Worm (Caenorhabditis elegans): ENCODE measurements around the gene frpr-12.

Gene frpr-12

DNA sequence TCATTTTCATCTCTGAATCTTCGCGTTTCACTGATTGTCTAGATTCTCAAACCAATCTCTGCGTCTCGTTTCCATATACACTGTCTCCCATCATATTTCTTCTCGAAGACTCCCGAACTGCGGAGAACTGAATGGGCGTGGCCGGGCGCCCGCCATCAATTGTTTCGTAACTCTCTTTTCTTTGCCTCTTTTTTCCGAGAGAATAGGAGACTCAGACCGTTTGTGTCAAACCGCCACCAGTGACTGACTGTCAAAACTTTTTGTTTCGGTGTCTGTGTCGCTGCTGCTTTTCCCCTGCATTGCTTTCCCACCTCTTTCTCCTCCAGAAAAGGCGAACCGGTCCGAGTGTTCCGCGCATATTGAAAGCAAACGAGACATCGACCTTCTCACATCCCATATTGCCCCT lies 33.4 kb downstream of the frpr-12 start, which contains the start of gene unc-23 (continued):
- TF ChIP-seq T26A8.4 (GFP tag; IDR thresholded peaks at IDR 0.05), result peak; percentile 70
- TF ChIP-seq cey-2 (tag; optimal IDR thresholded peaks at IDR 0.05; ENCODE audit: borderline replicate concordance, insufficient read depth), result peak; percentile 77
- no peak for TF ChIP-seq F49E8.2 (tag; optimal IDR thresholded peaks at IDR 0.05; ENCODE audit: borderline replicate concordance)
- TF ChIP-seq lin-29 (GFP tag; IDR thresholded peaks at IDR 0.05), result peak; percentile 69; the same call in 1 of the 2 replicates
- peak; percentile 65 for TF ChIP-seq ama-1 (optimal IDR thresholded peaks at IDR 0.05)
- TF ChIP-seq gei-8 (GFP tag; optimal IDR thresholded peaks at IDR 0.05), result peak; percentile 50
- TF ChIP-seq lim-7 (GFP tag; IDR thresholded peaks at IDR 0.05), result peak; percentile 38; the same call in 1 of the 2 replicates
- TF ChIP-seq zip-2 (tag; optimal IDR thresholded peaks at IDR 0.05), result peak; percentile 36
- TF ChIP-seq nhr-6 (tag; optimal IDR thresholded peaks at IDR 0.05), result peak; percentile 4
- TF ChIP-seq D1046.2 (GFP tag; IDR thresholded peaks at IDR 0.05), result no peak
- peak; percentile 69 for TF ChIP-seq ctbp-1 (GFP tag; IDR thresholded peaks at IDR 0.05)
- peak; percentile 88 for TF ChIP-seq nhr-25 (tag; optimal IDR thresholded peaks at IDR 0.05; ENCODE audit: borderline replicate concordance, insufficient read depth)
- TF ChIP-seq F37D6.2 (tag; optimal IDR thresholded peaks at IDR 0.05), result no peak
- TF ChIP-seq lin-1 (GFP tag; IDR thresholded peaks at IDR 0.05), result peak; percentile 93
- peak; percentile 86 for TF ChIP-seq aha-1 (tag)
- TF ChIP-seq ZK337.2 (GFP tag; IDR thresholded peaks at IDR 0.05), result no peak
- no peak for TF ChIP-seq R02D3.7 (tag; optimal IDR thresholded peaks at IDR 0.05)
- TF ChIP-seq spr-3 (GFP tag; optimal IDR thresholded peaks at IDR 0.05), result peak; percentile 76
- TF ChIP-seq nhr-237 (tag; optimal IDR thresholded peaks at IDR 0.05), result no peak
- TF ChIP-seq hif-1 (tag; optimal IDR thresholded peaks at IDR 0.05), result peak in 1 of 2 experiments; percentile 64
- TF ChIP-seq hmg-1.1 (GFP tag; IDR thresholded peaks at IDR 0.05), result peak; percentile 74
- TF ChIP-seq dmd-9 (GFP tag; IDR thresholded peaks at IDR 0.05), result 0 out of 2 replicates have a peak, but pooled peaks have one; percentile 15
- TF ChIP-seq Y48G9A.11 (GFP tag; IDR thresholded peaks at IDR 0.05), result 0 out of 2 replicates have a peak, but pooled peaks have one; percentile 37
- no peak for TF ChIP-seq zfp-2 (tag; optimal IDR thresholded peaks at IDR 0.05)
- TF ChIP-seq mxl-2 (GFP tag; conservative IDR thresholded peaks at IDR 0.05), result 0 out of 2 replicates have a peak, but pooled peaks have one; percentile 37
- TF ChIP-seq aly-2 (tag; optimal IDR thresholded peaks at IDR 0.05), result no peak
- TF ChIP-seq php-3 (GFP tag; IDR thresholded peaks at IDR 0.05), result peak; percentile 90
- TF ChIP-seq unc-39 (tag; optimal IDR thresholded peaks at IDR 0.05), result no peak
- no peak for TF ChIP-seq lin-39 (tag; optimal IDR thresholded peaks at IDR 0.05)
- no peak for TF ChIP-seq egl-43 (GFP tag; IDR thresholded peaks at IDR 0.05)
- TF ChIP-seq nhr-76 (tag; optimal IDR thresholded peaks at IDR 0.05), result peak; percentile 20
- TF ChIP-seq dve-1 (tag; optimal IDR thresholded peaks at IDR 0.05; ENCODE audit: insufficient read depth), result peak; percentile 93
- peak; percentile 76 for TF ChIP-seq jun-1 (tag; optimal IDR thresholded peaks at IDR 0.05)
- peak; percentile 48 for TF ChIP-seq ztf-7 (tag; optimal IDR thresholded peaks at IDR 0.05)
- TF ChIP-seq ceh-20 (GFP tag; IDR thresholded peaks at IDR 0.05), result peak; percentile 76; the same call in 1 of the 2 replicates
- TF ChIP-seq lsy-2 (tag; optimal IDR thresholded peaks at IDR 0.05), result peak in 1 of 2 experiments; percentile 71
- peak; percentile 91 for TF ChIP-seq nhr-48 (tag; optimal IDR thresholded peaks at IDR 0.05)
- peak; percentile 77; the same call in 1 of the 2 replicates for TF ChIP-seq nhr-42 (GFP tag; IDR thresholded peaks at IDR 0.05)
- peak; percentile 54 for TF ChIP-seq mes-2 (tag; optimal IDR thresholded peaks at IDR 0.05; ENCODE audit: poor library complexity, severe bottlenecking)
- TF ChIP-seq mxl-3 (GFP tag; optimal IDR thresholded peaks at IDR 0.05), result peak; percentile 54
- no peak for TF ChIP-seq lir-3 (tag; optimal IDR thresholded peaks at IDR 0.05)
- peak; percentile 30 for TF ChIP-seq duxl-1 (tag; optimal IDR thresholded peaks at IDR 0.05; ENCODE audit: poor library complexity)
- TF ChIP-seq nhr-41 (GFP tag; IDR thresholded peaks at IDR 0.05), result no peak
- no peak for TF ChIP-seq ceh-44 (GFP tag; IDR thresholded peaks at IDR 0.05)
